Fruit fly (Drosophila melanogaster): ENCODE results near the gene CG33630.

The CG33630 gene

DNA sequence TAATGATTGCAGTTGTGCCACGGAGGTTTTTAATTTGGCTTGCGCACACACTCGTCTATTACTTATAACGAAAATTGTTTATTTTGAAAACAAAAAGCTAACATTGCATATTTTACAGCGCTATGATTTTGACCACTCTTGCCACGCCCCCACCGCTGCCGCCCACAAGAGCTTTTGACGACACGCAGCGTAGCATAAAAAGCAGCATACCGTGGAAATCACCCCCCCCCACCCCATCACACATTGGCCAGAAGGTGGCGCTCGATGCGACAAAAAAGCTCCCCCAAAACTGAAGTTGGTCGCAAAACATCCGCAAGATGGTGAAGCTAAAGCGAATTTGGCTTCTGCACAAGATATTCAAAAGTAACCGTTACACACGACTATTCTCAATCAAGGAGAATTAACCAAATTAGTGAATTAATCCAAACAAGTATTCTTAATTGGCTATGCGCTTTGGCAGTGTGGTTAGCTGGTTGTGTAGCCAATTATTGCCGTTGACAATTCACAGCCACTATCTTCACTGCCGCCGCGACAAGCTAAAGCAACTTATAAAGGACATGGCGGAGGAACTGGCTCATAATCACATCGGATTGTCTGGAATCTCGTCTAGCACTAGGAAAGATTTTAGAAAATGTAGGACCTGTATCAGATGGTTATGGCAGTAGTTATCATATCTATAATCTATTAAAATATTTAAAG is 38.2 kb downstream of the CG33630 start (continued):
- TF ChIP-seq prd (optimal IDR thresholded peaks at IDR 0.05) (no peak), prd (GFP tag; IDR thresholded peaks at IDR 0.05) (peak; percentile 44; the same call in 2 of the 3 replicates), CG12155 (GFP tag; optimal IDR thresholded peaks at IDR 0.05) (peak; percentile 27), CG10565 (GFP tag; optimal IDR thresholded peaks at IDR 0.05) (no peak), tgo (GFP tag; IDR thresholded peaks at IDR 0.05) (peak; percentile 43; the same call in 1 of the 3 replicates), Eip74EF (GFP tag; optimal IDR thresholded peaks at IDR 0.05) (no peak), ham (GFP tag; IDR thresholded peaks at IDR 0.05) (no peak), Stat92E (GFP tag; optimal IDR thresholded peaks at IDR 0.05) (no peak), NC2β (GFP tag; optimal IDR thresholded peaks at IDR 0.05) (peak; percentile 34), CG9727 (GFP tag; optimal IDR thresholded peaks at IDR 0.05) (no peak), CG10321 (GFP tag; IDR thresholded peaks at IDR 0.05) (0 out of 2 replicates have a peak, but pooled peaks have one; percentile 33), z (GFP tag; IDR thresholded peaks at IDR 0.05) (no peak), CG10431 (GFP tag; optimal IDR thresholded peaks at IDR 0.05) (no peak), Xrp1 (GFP tag; IDR thresholded peaks at IDR 0.05) (no peak), HHEX (GFP tag; optimal IDR thresholded peaks at IDR 0.05) (peak; percentile 28), CG1647 (GFP tag; optimal IDR thresholded peaks at IDR 0.05) (no peak), Hr78 (GFP tag; optimal IDR thresholded peaks at IDR 0.05) (no peak), jumu (GFP tag; optimal IDR thresholded peaks at IDR 0.05) (no peak), CG8924 (tag; optimal IDR thresholded peaks at IDR 0.05) (no peak), CG6813 (GFP tag; optimal IDR thresholded peaks at IDR 0.05) (no peak), esg (GFP tag; conservative IDR thresholded peaks at IDR 0.05) (no peak), CG13624 (GFP tag; optimal IDR thresholded peaks at IDR 0.05) (peak; percentile 18), PHDP (tag; optimal IDR thresholded peaks at IDR 0.05) (peak; percentile 6), Hr3 (GFP tag; optimal IDR thresholded peaks at IDR 0.05) (no peak), CG2120 (GFP tag; optimal IDR thresholded peaks at IDR 0.05) (peak; percentile 10), toy (GFP tag; IDR thresholded peaks at IDR 0.05) (no peak), tio (GFP tag; optimal IDR thresholded peaks at IDR 0.05) (no peak), Asciz (GFP tag; optimal IDR thresholded peaks at IDR 0.05) (no peak), CG5180 (GFP tag; optimal IDR thresholded peaks at IDR 0.05) (no peak), CG2202 (tag; optimal IDR thresholded peaks at IDR 0.05) (no peak), grau (tag; optimal IDR thresholded peaks at IDR 0.05) (peak; percentile 36), gro (GFP tag; optimal IDR thresholded peaks at IDR 0.05) (peak; percentile 60), HLH54F (GFP tag; optimal IDR thresholded peaks at IDR 0.05) (no peak), slp2 (GFP tag; optimal IDR thresholded peaks at IDR 0.05) (no peak), vfl (GFP tag; optimal IDR thresholded peaks at IDR 0.05) (no peak), B-H1 (GFP tag; IDR thresholded peaks at IDR 0.05) (0 out of 3 replicates have a peak, but pooled peaks have one; percentile 26), gce (GFP tag; IDR thresholded peaks at IDR 0.05) (peak; percentile 41; the same call in 1 of the 3 replicates), CG2875 (GFP tag; optimal IDR thresholded peaks at IDR 0.05) (no peak), CG12236 (GFP tag; optimal IDR thresholded peaks at IDR 0.05) (no peak), Rx (GFP tag; IDR thresholded peaks at IDR 0.05) (no peak), NfI (GFP tag; optimal IDR thresholded peaks at IDR 0.05) (peak; percentile 48), CG3847 (GFP tag; IDR thresholded peaks at IDR 0.05) (0 out of 2 replicates have a peak, but pooled peaks have one; percentile 35), Chrac-16 (GFP tag; optimal IDR thresholded peaks at IDR 0.05) (no peak), kni (GFP tag; optimal IDR thresholded peaks at IDR 0.05) (no peak), CG30020 (tag; optimal IDR thresholded peaks at IDR 0.05) (no peak), insv (GFP tag; optimal IDR thresholded peaks at IDR 0.05) (no peak)

Measured in whole organism, embryonic.